Fruit fly (Drosophila melanogaster) whole organism, embryonic: ENCODE results near the gene CG43980.

Source experiments
- ATbp ChIP-seq: fragments of 200-800 bp; sonication (Bioruptor generic); optimal IDR thresholded peaks from 2 replicates; lab custom pipeline; 2017; ENCODE audit warnings: missing biosample characterization, mild to moderate bottlenecking, missing genetic modification characterization, missing genetic modification reagents
- CG12744 ChIP-seq: fragments of 200-800 bp; sonication (Bioruptor generic); optimal IDR thresholded peaks from 2 replicates; lab custom pipeline; 2016; ENCODE audit warnings: missing biosample characterization, missing genetic modification characterization
- CG13296 ChIP-seq: fragments of 200-800 bp; sonication (Bioruptor generic); optimal IDR thresholded peaks from 3 replicates; lab custom pipeline; 2018; ENCODE audit warnings: missing biosample characterization, mild to moderate bottlenecking, missing genetic modification characterization
- CG13775 ChIP-seq: fragments of 200-800 bp; sonication (Bioruptor generic); optimal IDR thresholded peaks from 3 replicates; lab custom pipeline; 2017; ENCODE audit warnings: missing biosample characterization, mild to moderate bottlenecking, missing genetic modification characterization
- CG1792 ChIP-seq: fragments of 200-800 bp; sonication (Bioruptor generic); optimal IDR thresholded peaks from 2 replicates; lab custom pipeline; 2016; ENCODE audit warnings: missing biosample characterization, missing genetic modification characterization
- CG18619 ChIP-seq: fragments of 200-800 bp; sonication (Bioruptor generic); optimal IDR thresholded peaks from 3 replicates; lab custom pipeline; 2017; ENCODE audit warnings: missing biosample characterization, mild to moderate bottlenecking, missing genetic modification characterization
- CG2120 ChIP-seq: fragments of 200-800 bp; sonication (Bioruptor generic); optimal IDR thresholded peaks from 3 replicates; lab custom pipeline; 2016; ENCODE audit warnings: missing biosample characterization, missing genetic modification characterization
- CG2199 ChIP-seq: fragments of 200-800 bp; sonication (Bioruptor generic); IDR thresholded peaks from 3 replicates; pipeline ENCODE4 v1.3.6; 2022; ENCODE audit warnings: missing biosample characterization, missing genetic modification characterization
- CG2875 ChIP-seq: fragments of 200-800 bp; sonication (Bioruptor generic); optimal IDR thresholded peaks from 2 replicates; lab custom pipeline; 2017; ENCODE audit warnings: missing biosample characterization, mild to moderate bottlenecking, missing genetic modification characterization, missing genetic modification reagents
- CG31224 ChIP-seq: fragments of 200-800 bp; sonication (Bioruptor generic); IDR thresholded peaks from 2 replicates; pipeline ENCODE4 v1.3.6; 2022; ENCODE audit warnings: missing biosample characterization, missing genetic modification characterization
- CG4328 ChIP-seq: fragments of 200-800 bp; sonication (Bioruptor generic); optimal IDR thresholded peaks from 3 replicates; lab custom pipeline; 2017; ENCODE audit warnings: missing biosample characterization, missing genetic modification reagents, missing genetic modification characterization
- CG4360 ChIP-seq: fragments of 200-800 bp; sonication (Bioruptor generic); IDR thresholded peaks from 2 replicates; pipeline ENCODE4 v1.3.6; 2022; ENCODE audit warnings: missing biosample characterization, missing genetic modification characterization
- CG4707 ChIP-seq: fragments of 200-800 bp; sonication (Bioruptor generic); optimal IDR thresholded peaks from 2 replicates; lab custom pipeline; 2018; ENCODE audit warnings: missing biosample characterization, mild to moderate bottlenecking, missing genetic modification characterization, moderate library complexity
- CG6689 ChIP-seq: fragments of 200-800 bp; sonication (Bioruptor generic); IDR thresholded peaks from 2 replicates; pipeline ENCODE4 v1.3.6; 2022; ENCODE audit warnings: missing biosample characterization, missing genetic modification characterization
- CG7556 ChIP-seq: fragments of 200-800 bp; sonication (Bioruptor generic); optimal IDR thresholded peaks from 2 replicates; lab custom pipeline; 2017; ENCODE audit warnings: missing biosample characterization, mild to moderate bottlenecking, missing genetic modification characterization
- CG9437 ChIP-seq: fragments of 200-800 bp; sonication (Bioruptor generic); optimal IDR thresholded peaks from 2 replicates; lab custom pipeline; 2018; ENCODE audit warnings: missing biosample characterization, mild to moderate bottlenecking, missing genetic modification characterization
- CG9727 ChIP-seq: fragments of 200-800 bp; sonication (Bioruptor generic); optimal IDR thresholded peaks from 3 replicates; lab custom pipeline; 2017; ENCODE audit warnings: missing biosample characterization, mild to moderate bottlenecking, missing genetic modification characterization
- Chrac-16 ChIP-seq: fragments of 200-800 bp; sonication (Bioruptor generic); optimal IDR thresholded peaks from 3 replicates; lab custom pipeline; 2016; ENCODE audit warnings: missing biosample characterization, missing genetic modification characterization
- CrebB ChIP-seq: fragments of 200-800 bp; sonication (Bioruptor generic); optimal IDR thresholded peaks from 3 replicates; lab custom pipeline; 2018; ENCODE audit warnings: missing biosample characterization, mild to moderate bottlenecking, missing genetic modification characterization
- Dad ChIP-seq: fragments of 200-800 bp; sonication (Bioruptor generic); optimal IDR thresholded peaks from 3 replicates; lab custom pipeline; 2016; ENCODE audit warnings: missing biosample characterization, missing genetic modification characterization
- Dp ChIP-seq: fragments of 200-800 bp; sonication (Bioruptor generic); optimal IDR thresholded peaks from 2 replicates; lab custom pipeline; 2018; ENCODE audit warnings: missing biosample characterization, mild to moderate bottlenecking, missing genetic modification characterization, moderate library complexity
- E2f2 ChIP-seq: fragments of 200-800 bp; sonication (Bioruptor generic); IDR thresholded peaks from 2 replicates; pipeline ENCODE4 v1.3.6; 2022; ENCODE audit warnings: missing biosample characterization, missing genetic modification characterization
- Eip74EF ChIP-seq, 2 experiments: fragments of 200-800 bp in 1 of 2; fragments of >200 bp in 1 of 2; sonication (Bioruptor generic) in 1 of 2; optimal IDR thresholded peaks; 2 replicates each; lab custom pipeline; 2017 to 2019; ENCODE audit warnings: missing biosample characterization in 2 of 2, missing genetic modification characterization in 2 of 2, mild to moderate bottlenecking in 1 of 2, moderate library complexity in 1 of 2
- Fer3 ChIP-seq: fragments of 200-800 bp; sonication (Bioruptor generic); optimal IDR thresholded peaks from 2 replicates; lab custom pipeline; 2018; ENCODE audit warnings: missing biosample characterization, mild to moderate bottlenecking, missing genetic modification characterization, moderate library complexity
- Lpt ChIP-seq: fragments of >200 bp; optimal IDR thresholded peaks from 2 replicates; lab custom pipeline; 2018; ENCODE audit warnings: missing biosample characterization, missing genetic modification characterization
- MESR4 ChIP-seq: fragments of 200-800 bp; sonication (Bioruptor generic); optimal IDR thresholded peaks from 2 replicates; lab custom pipeline; 2018; ENCODE audit warnings: missing biosample characterization, mild to moderate bottlenecking, missing genetic modification characterization, moderate library complexity
- PHDP ChIP-seq: fragments of 200-800 bp; sonication (Bioruptor generic); optimal IDR thresholded peaks from 3 replicates; lab custom pipeline; 2018; ENCODE audit warnings: missing biosample characterization, mild to moderate bottlenecking, missing genetic modification characterization, moderate library complexity
- Pdp1 ChIP-seq, 2 experiments: fragments of 200-800 bp; sonication (Bioruptor generic); optimal IDR thresholded peaks; 3 replicates each; lab custom pipeline; 2016; ENCODE audit warnings: missing biosample characterization in 2 of 2, missing genetic modification characterization in 2 of 2, mild to moderate bottlenecking in 1 of 2, moderate library complexity in 1 of 2
- Poxn ChIP-seq: fragments of 200-800 bp; sonication (Bioruptor generic); IDR thresholded peaks from 2 replicates; pipeline ENCODE4 v1.3.6; 2022; ENCODE audit warnings: missing biosample characterization, missing genetic modification characterization
- Ptx1 ChIP-seq: fragments of 200-800 bp; sonication (Bioruptor generic); IDR thresholded peaks from 2 replicates; pipeline ENCODE4 v1.3.6; 2022; ENCODE audit warnings: missing biosample characterization, missing genetic modification characterization
- Six4 ChIP-seq: fragments of 200-800 bp; sonication (Bioruptor generic); optimal IDR thresholded peaks from 2 replicates; lab custom pipeline; 2016; ENCODE audit warnings: missing biosample characterization, missing genetic modification characterization
- TFAM ChIP-seq: fragments of 200-800 bp; sonication (Bioruptor generic); optimal IDR thresholded peaks from 2 replicates; lab custom pipeline; 2017; ENCODE audit warnings: missing biosample characterization, missing genetic modification characterization, inconsistent platforms
- Vsx1 ChIP-seq: fragments of 200-800 bp; sonication (Bioruptor generic); optimal IDR thresholded peaks from 2 replicates; lab custom pipeline; 2017; ENCODE audit warnings: missing biosample characterization, mild to moderate bottlenecking, missing genetic modification characterization, missing genetic modification reagents
- ab ChIP-seq: fragments of 200-800 bp; sonication (Bioruptor generic); optimal IDR thresholded peaks from 2 replicates; lab custom pipeline; 2016; ENCODE audit warnings: missing biosample characterization, missing genetic modification characterization
- bbx ChIP-seq: fragments of 200-800 bp; sonication (Bioruptor generic); IDR thresholded peaks from 2 replicates; pipeline ENCODE4 v1.3.6; 2022; ENCODE audit warnings: missing biosample characterization, missing genetic modification characterization; ENCODE audit not compliant: partially characterized antibody
- bcd ChIP-seq: fragments of 200-800 bp; sonication (Bioruptor generic); optimal IDR thresholded peaks from 2 replicates; lab custom pipeline; 2017; ENCODE audit warnings: missing biosample characterization, mild to moderate bottlenecking, missing genetic modification characterization
- cad ChIP-seq: fragments of >200 bp; optimal IDR thresholded peaks from 2 replicates; lab custom pipeline; 2017; ENCODE audit warnings: missing biosample characterization, missing genetic modification characterization
- en ChIP-seq: fragments of 200-800 bp; sonication (Bioruptor generic); optimal IDR thresholded peaks from 2 replicates; lab custom pipeline; 2016; ENCODE audit warnings: missing biosample characterization, missing genetic modification characterization
- gro ChIP-seq: fragments of 200-800 bp; sonication (Bioruptor generic); optimal IDR thresholded peaks from 2 replicates; lab custom pipeline; 2016; ENCODE audit warnings: missing biosample characterization, missing genetic modification characterization
- jigr1 ChIP-seq: fragments of 200-800 bp; sonication (Bioruptor generic); IDR thresholded peaks from 3 replicates; pipeline ENCODE4 v1.3.6; 2022; ENCODE audit warnings: missing biosample characterization, missing genetic modification characterization
- ken ChIP-seq: fragments of 200-800 bp; sonication (Bioruptor generic); IDR thresholded peaks from 3 replicates; pipeline ENCODE4 v1.3.6; 2022; ENCODE audit warnings: missing biosample characterization, missing genetic modification characterization
- phol ChIP-seq: fragments of 200-800 bp; sonication (Bioruptor generic); optimal IDR thresholded peaks from 3 replicates; lab custom pipeline; 2018; ENCODE audit warnings: missing biosample characterization, mild to moderate bottlenecking, missing genetic modification characterization, moderate library complexity
- pum ChIP-seq: fragments of 200-800 bp; sonication (Bioruptor generic); optimal IDR thresholded peaks from 2 replicates; lab custom pipeline; 2016; ENCODE audit warnings: missing biosample characterization, missing genetic modification characterization
- ranshi ChIP-seq: fragments of 200-800 bp; sonication (Bioruptor generic); IDR thresholded peaks from 2 replicates; pipeline ENCODE4 v1.3.6; 2022; ENCODE audit warnings: missing biosample characterization, missing genetic modification characterization
- run ChIP-seq: fragments of 200-800 bp; sonication (Bioruptor generic); optimal IDR thresholded peaks from 3 replicates; lab custom pipeline; 2018; ENCODE audit warnings: missing biosample characterization, mild to moderate bottlenecking, missing genetic modification characterization
- schlank ChIP-seq: fragments of 200-800 bp; sonication (Bioruptor generic); optimal IDR thresholded peaks from 2 replicates; lab custom pipeline; 2018; ENCODE audit warnings: missing biosample characterization, mild to moderate bottlenecking, missing genetic modification characterization
- slbo ChIP-seq: fragments of 200-800 bp; sonication (Bioruptor generic); IDR thresholded peaks from 2 replicates; pipeline ENCODE4 v1.3.6; 2022; ENCODE audit warnings: missing biosample characterization, missing genetic modification characterization
- slou ChIP-seq: fragments of 200-800 bp; sonication (Bioruptor generic); optimal IDR thresholded peaks from 3 replicates; lab custom pipeline; 2016; ENCODE audit warnings: missing biosample characterization, missing genetic modification characterization
- trh ChIP-seq: fragments of 200-800 bp; sonication (Bioruptor generic); optimal IDR thresholded peaks from 2 replicates; lab custom pipeline; 2016; ENCODE audit warnings: missing biosample characterization, missing genetic modification characterization
- vnd ChIP-seq: fragments of 200-800 bp; sonication (Bioruptor generic); IDR thresholded peaks from 3 replicates; pipeline ENCODE4 v1.3.6; 2022; ENCODE audit warnings: missing biosample characterization, missing genetic modification characterization; ENCODE audit not compliant: partially characterized antibody
- zfh1 ChIP-seq: fragments of 200-800 bp; sonication (Bioruptor generic); IDR thresholded peaks from 3 replicates; pipeline ENCODE4 v1.3.6; 2022; ENCODE audit warnings: missing biosample characterization, missing genetic modification characterization

Gene CG43980

DNA sequence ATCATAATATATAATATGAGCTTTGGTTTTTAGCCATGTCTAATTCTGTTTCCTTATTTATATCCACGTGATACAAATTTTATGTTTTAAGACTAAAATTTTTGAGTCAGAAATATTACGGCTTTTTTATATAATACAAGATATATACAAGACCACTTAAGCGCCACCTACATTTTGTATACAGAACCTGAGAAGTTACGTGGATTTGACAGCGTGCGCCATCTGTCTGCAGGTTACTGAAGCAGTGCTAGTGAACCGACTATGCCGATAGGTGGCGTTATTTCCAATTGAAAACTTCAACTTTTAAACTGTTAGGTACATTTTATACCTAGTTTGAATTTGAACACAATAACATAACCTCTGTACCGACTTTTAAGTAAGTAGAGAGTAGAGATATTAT is 8.0 kb downstream of the CG43980 start (continued):
- TF ChIP-seq CG7556 (GFP tag; lab: Kevin White, UChicago) (peak; percentile 19), CG4328 (peak; percentile 33), bbx (GFP tag; lab: Robert Waterston, UW) (0 out of 2 replicates have a peak, but pooled peaks have one; percentile 24), pum (GFP tag; lab: Kevin White, UChicago) (peak; percentile 78), run (no peak), CG6689 (GFP tag; lab: Robert Waterston, UW) (no peak; the same call in 1 of the 2 replicates), Fer3 (peak; percentile 54), Dp (GFP tag; lab: Kevin White, UChicago) (peak; percentile 39), CG13296 (GFP tag; lab: Kevin White, UChicago) (no peak), zfh1 (GFP tag; lab: Robert Waterston, UW) (peak; percentile 60; the same call in 2 of the 3 replicates), bcd (GFP tag; lab: Kevin White, UChicago) (peak; percentile 68), Vsx1 (GFP tag; lab: Kevin White, UChicago) (no peak), MESR4 (GFP tag; lab: Kevin White, UChicago) (no peak), slou (GFP tag; lab: Kevin White, UChicago) (peak; percentile 56), Chrac-16 (peak; percentile 87), TFAM (GFP tag; lab: Kevin White, UChicago) (no peak), Lpt (no peak), ken (peak; percentile 41; the same call in 1 of the 3 replicates), Six4 (GFP tag; lab: Kevin White, UChicago) (peak; percentile 59), ab (GFP tag; lab: Kevin White, UChicago) (peak; percentile 57), CG4360 (GFP tag; lab: Robert Waterston, UW) (no peak), gro (GFP tag; lab: Kevin White, UChicago) (peak; percentile 26), Pdp1 (GFP tag; optimal IDR thresholded peaks at IDR 0.05; lab: Kevin White, UChicago) (peak; percentile 64 to 97), schlank (tag; lab: Kevin White, UChicago) (no peak), E2f2 (GFP tag; lab: Robert Waterston, UW) (peak; percentile 46; the same call in 1 of the 2 replicates), trh (GFP tag; lab: Kevin White, UChicago) (no peak), CG2199 (GFP tag; lab: Robert Waterston, UW) (peak; percentile 93), CG9727 (GFP tag; lab: Kevin White, UChicago) (peak; percentile 20), CG31224 (GFP tag; lab: Robert Waterston, UW) (no peak), cad (GFP tag; lab: Kevin White, UChicago) (no peak), CG13775 (GFP tag; lab: Kevin White, UChicago) (peak; percentile 25), vnd (GFP tag; lab: Robert Waterston, UW) (no peak), CG18619 (GFP tag; lab: Kevin White, UChicago) (peak; percentile 14), ranshi (peak; percentile 65), CG12744 (peak; percentile 61), CG2120 (GFP tag; lab: Kevin White, UChicago) (peak; percentile 76), PHDP (peak; percentile 65), CG1792 (peak; percentile 45), slbo (GFP tag; lab: Robert Waterston, UW) (peak; percentile 87), CG2875 (GFP tag; lab: Kevin White, UChicago) (peak; percentile 55), Poxn (GFP tag; lab: Robert Waterston, UW) (no peak), Dad (GFP tag; lab: Kevin White, UChicago) (peak; percentile 59), CG9437 (GFP tag; lab: Kevin White, UChicago) (no peak), ATbp (GFP tag; lab: Kevin White, UChicago) (peak; percentile 30), Eip74EF (GFP tag; optimal IDR thresholded peaks at IDR 0.05; lab: Kevin White, UChicago) (no peak), CG4707 (GFP tag; lab: Kevin White, UChicago) (peak; percentile 36), en (GFP tag; lab: Kevin White, UChicago) (peak; percentile 44), jigr1 (GFP tag; lab: Robert Waterston, UW) (no peak), phol (tag; lab: Kevin White, UChicago) (peak; percentile 65), Ptx1 (GFP tag; lab: Robert Waterston, UW) (peak; percentile 82), CrebB (tag; lab: Kevin White, UChicago) (peak; percentile 18)
